Worm (Caenorhabditis elegans) whole organism, late embryonic: ENCODE data around the gene nhr-176.

Source experiments
- C08G9.2 ChIP-seq: sonication (generic microtip); optimal IDR thresholded peaks from 2 replicates; lab custom pipeline; 2016; ENCODE audit warnings: mild to moderate bottlenecking, missing genetic modification characterization, moderate library complexity, missing compliant biosample characterization
- Y22D7AL.16 ChIP-seq: sonication (generic microtip); optimal IDR thresholded peaks from 2 replicates; lab custom pipeline; 2016; ENCODE audit warnings: missing genetic modification characterization, missing compliant biosample characterization
- ama-1 ChIP-seq: fragments of 150-350 bp; optimal IDR thresholded peaks from 2 replicates; lab custom pipeline; 2014
- ceh-14 ChIP-seq: sonication (generic microtip); optimal IDR thresholded peaks from 2 replicates; lab custom pipeline; 2016; ENCODE audit warnings: missing genotype, missing genetic modification characterization, missing compliant biosample characterization
- ceh-19 ChIP-seq: fragments of 200-800 bp; sonication (Bioruptor generic); optimal IDR thresholded peaks from 2 replicates; lab custom pipeline; 2018; ENCODE audit warnings: mild to moderate bottlenecking, missing genetic modification characterization, missing compliant biosample characterization
- ceh-2 ChIP-seq: sonication (generic microtip); optimal IDR thresholded peaks from 2 replicates; lab custom pipeline; 2016; ENCODE audit warnings: missing genotype, missing genetic modification characterization, missing compliant biosample characterization
- ceh-24 ChIP-seq: sonication (generic microtip); optimal IDR thresholded peaks from 2 replicates; lab custom pipeline; 2016; ENCODE audit warnings: mild to moderate bottlenecking, missing genetic modification characterization, missing compliant biosample characterization
- ceh-31 ChIP-seq: sonication (generic microtip); optimal IDR thresholded peaks from 2 replicates; lab custom pipeline; 2016; ENCODE audit warnings: missing genetic modification characterization, missing compliant biosample characterization
- ceh-34 ChIP-seq: sonication (generic microtip); optimal IDR thresholded peaks from 2 replicates; lab custom pipeline; 2016; ENCODE audit warnings: mild to moderate bottlenecking, missing genetic modification characterization, missing compliant biosample characterization
- ceh-48 ChIP-seq: sonication (generic microtip); optimal IDR thresholded peaks from 2 replicates; lab custom pipeline; 2016; ENCODE audit warnings: missing genetic modification characterization, inconsistent platforms, missing compliant biosample characterization
- ceh-6 ChIP-seq: fragments of 200-800 bp; sonication (Bioruptor generic); optimal IDR thresholded peaks from 2 replicates; lab custom pipeline; 2018; ENCODE audit warnings: mild to moderate bottlenecking, missing genetic modification characterization, missing compliant biosample characterization
- ceh-9 ChIP-seq: sonication (generic microtip); optimal IDR thresholded peaks from 2 replicates; lab custom pipeline; 2016; ENCODE audit warnings: mild to moderate bottlenecking, missing genetic modification characterization, inconsistent platforms, missing compliant biosample characterization
- elt-2 ChIP-seq: sonication (generic microtip); optimal IDR thresholded peaks from 2 replicates; lab custom pipeline; 2016; ENCODE audit warnings: missing genetic modification reagents, missing genetic modification characterization, missing compliant biosample characterization
- elt-4 ChIP-seq: sonication (generic microtip); optimal IDR thresholded peaks from 2 replicates; lab custom pipeline; 2016; ENCODE audit warnings: missing genetic modification characterization, missing compliant biosample characterization
- fax-1 ChIP-seq: sonication (generic microtip); optimal IDR thresholded peaks from 2 replicates; lab custom pipeline; 2016; ENCODE audit warnings: missing genotype, missing genetic modification characterization, missing compliant biosample characterization
- fkh-6 ChIP-seq: sonication (generic microtip); optimal IDR thresholded peaks from 2 replicates; lab custom pipeline; 2016; ENCODE audit warnings: missing genetic modification characterization, missing compliant biosample characterization
- hlh-13 ChIP-seq: fragments of 200-800 bp; sonication (Bioruptor generic); optimal IDR thresholded peaks from 2 replicates; lab custom pipeline; 2018; ENCODE audit warnings: mild to moderate bottlenecking, missing genetic modification characterization, missing compliant biosample characterization
- hlh-8 ChIP-seq: sonication (generic microtip); optimal IDR thresholded peaks from 2 replicates; lab custom pipeline; 2016; ENCODE audit warnings: missing genotype, missing genetic modification characterization, missing compliant biosample characterization
- mec-3 ChIP-seq: sonication (generic microtip); optimal IDR thresholded peaks from 2 replicates; lab custom pipeline; 2016; ENCODE audit warnings: borderline replicate concordance, missing genetic modification characterization, missing compliant biosample characterization
- nhr-11 ChIP-seq: fragments of 150-350 bp; optimal IDR thresholded peaks from 2 replicates; lab custom pipeline; 2014; ENCODE audit warnings: missing biosample characterization, missing genetic modification characterization
- nhr-232 ChIP-seq: sonication (generic microtip); optimal IDR thresholded peaks from 2 replicates; lab custom pipeline; 2016; ENCODE audit warnings: missing genetic modification characterization, missing compliant biosample characterization
- npax-4 ChIP-seq: sonication (generic microtip); optimal IDR thresholded peaks from 2 replicates; lab custom pipeline; 2016; ENCODE audit warnings: missing genetic modification characterization, missing compliant biosample characterization
- odd-2 ChIP-seq: sonication (generic microtip); optimal IDR thresholded peaks from 2 replicates; lab custom pipeline; 2017; ENCODE audit warnings: antibody characterized with exemption, mild to moderate bottlenecking, missing genetic modification characterization, missing compliant biosample characterization
- pag-3 ChIP-seq: sonication (generic microtip); optimal IDR thresholded peaks from 2 replicates; lab custom pipeline; 2016; ENCODE audit warnings: missing compliant biosample characterization, missing genetic modification characterization, borderline replicate concordance
- pros-1 ChIP-seq: fragments of 150-350 bp; optimal IDR thresholded peaks from 2 replicates; lab custom pipeline; 2014; ENCODE audit warnings: missing biosample characterization, missing genetic modification reagents, missing genetic modification characterization
- ref-2 ChIP-seq: sonication (generic microtip); optimal IDR thresholded peaks from 2 replicates; lab custom pipeline; 2016; ENCODE audit warnings: missing genetic modification characterization, missing compliant biosample characterization
- rnt-1 ChIP-seq: sonication (generic microtip); optimal IDR thresholded peaks from 2 replicates; lab custom pipeline; 2016; ENCODE audit warnings: missing genetic modification characterization, missing compliant biosample characterization
- sdc-2 ChIP-seq: sonication (generic microtip); optimal IDR thresholded peaks from 2 replicates; lab custom pipeline; 2016; ENCODE audit warnings: missing genotype, missing genetic modification characterization, missing compliant biosample characterization
- sox-2 ChIP-seq: fragments of 200-800 bp; sonication (Bioruptor generic); IDR thresholded peaks from 2 replicates; pipeline ENCODE4 v1.3.6; 2022; ENCODE audit warnings: missing genetic modification reagents, missing genetic modification characterization, missing compliant biosample characterization
- syd-9 ChIP-seq: sonication (generic microtip); optimal IDR thresholded peaks from 2 replicates; lab custom pipeline; 2016; ENCODE audit warnings: mild to moderate bottlenecking, missing genetic modification characterization, moderate library complexity, missing compliant biosample characterization
- tbx-2 ChIP-seq: sonication (generic microtip); optimal IDR thresholded peaks from 2 replicates; lab custom pipeline; 2016; ENCODE audit warnings: missing genetic modification characterization, missing compliant biosample characterization
- tbx-7 ChIP-seq: sonication (generic microtip); optimal IDR thresholded peaks from 2 replicates; lab custom pipeline; 2016; ENCODE audit warnings: missing genotype, missing genetic modification characterization, missing compliant biosample characterization
- ttx-3 ChIP-seq: sonication (generic microtip); optimal IDR thresholded peaks from 2 replicates; lab custom pipeline; 2016; ENCODE audit warnings: missing genetic modification reagents, missing genetic modification characterization, missing compliant biosample characterization
- unc-3 ChIP-seq, 2 experiments: fragments of 200-800 bp in 1 of 2; sonication (Bioruptor generic) in 1 of 2; sonication (generic microtip) in 1 of 2; conservative IDR thresholded peaks in 1 of 2; optimal IDR thresholded peaks in 1 of 2; 2 replicates each; pipeline versions ENCODE4 v1.3.6 to Lab custom; 2016 to 2022; ENCODE audit warnings: missing compliant biosample characterization in 2 of 2, missing genetic modification characterization in 2 of 2, missing genetic modification reagents in 1 of 2
- zip-5 ChIP-seq: sonication (generic microtip); optimal IDR thresholded peaks from 2 replicates; lab custom pipeline; 2016; ENCODE audit warnings: missing genetic modification characterization, missing compliant biosample characterization

nhr-176 gene

ce11 chrV:16075250-16075709, 4.2 kb downstream of the nhr-176 start, which contains the start of the genes F14H3.12 and srj-29:
Gene F14H3.12, minus strand, starts transcription at chrV:16075323.
Gene srj-29, plus strand, starts transcription at chrV:16075659.
- TF ChIP-seq ceh-14: no peak
- TF ChIP-seq ttx-3: no peak
- TF ChIP-seq ceh-9 (tag; lab: Kevin White, UChicago): no peak
- no peak for TF ChIP-seq ceh-48 (tag; lab: Kevin White, UChicago)
- no peak for TF ChIP-seq unc-3 (GFP tag; conservative IDR thresholded peaks at IDR 0.05; lab: Robert Waterston, UW)
- no peak for TF ChIP-seq unc-3 (tag; optimal IDR thresholded peaks at IDR 0.05; lab: Kevin White, UChicago)
- TF ChIP-seq sox-2: no peak
- TF ChIP-seq mec-3 (tag; lab: Kevin White, UChicago): no peak
- no peak for TF ChIP-seq elt-2 (tag; lab: Kevin White, UChicago)
- TF ChIP-seq zip-5 (tag; lab: Kevin White, UChicago): no peak
- TF ChIP-seq npax-4 (tag; lab: Kevin White, UChicago): no peak
- TF ChIP-seq syd-9 (tag; lab: Kevin White, UChicago): no peak
- TF ChIP-seq, all 69 proteins: peak for 0

- TF ChIP-seq elt-2 (tag; lab: Kevin White, UChicago): peak; percentile 41
- TF ChIP-seq fax-1 (tag; lab: Kevin White, UChicago): no peak
Observed at ce11 chrV:16080039-16080438, 8.9 kb downstream of the nhr-176 start.

- TF ChIP-seq ttx-3: no peak
- TF ChIP-seq npax-4 (tag; lab: Kevin White, UChicago): no peak
- no peak for TF ChIP-seq nhr-11
- no peak for TF ChIP-seq hlh-8 (tag; lab: Kevin White, UChicago)
- no peak for TF ChIP-seq tbx-2 (tag; lab: Kevin White, UChicago)
- no peak for TF ChIP-seq hlh-13 (GFP tag; lab: Kevin White, UChicago)
- no peak for TF ChIP-seq ceh-14
- no peak for TF ChIP-seq Y22D7AL.16 (tag; lab: Kevin White, UChicago)
- no peak for TF ChIP-seq fkh-6 (tag; lab: Kevin White, UChicago)
- no peak for TF ChIP-seq ceh-6
- TF ChIP-seq pros-1: no peak
- TF ChIP-seq pag-3 (tag; lab: Kevin White, UChicago): no peak
Observed at ce11 chrV:16080678-16081077, 9.6 kb downstream of the nhr-176 start.

ce11 chrV:16090685-16091084, 19.6 kb downstream of the nhr-176 start, which contains the start of gene F22B8.3:
Gene F22B8.3, plus strand, starts transcription at chrV:16090985.
- TF ChIP-seq odd-2 (tag; lab: Kevin White, UChicago): no peak
- TF ChIP-seq sdc-2: no peak
- TF ChIP-seq sox-2: no peak
- TF ChIP-seq ceh-24 (tag; lab: Kevin White, UChicago): no peak
- no peak for TF ChIP-seq Y22D7AL.16 (tag; lab: Kevin White, UChicago)
- TF ChIP-seq ceh-19: no peak
- no peak for TF ChIP-seq zip-5 (tag; lab: Kevin White, UChicago)
- TF ChIP-seq, all 69 proteins: peak for 0

ce11 chrV:16094284-16094683, 23.2 kb downstream of the nhr-176 start, which contains the start of gene F22B8.7:
Gene F22B8.7, plus strand, starts transcription at chrV:16094584.
- TF ChIP-seq ceh-31 (tag; lab: Kevin White, UChicago) (no peak), ceh-48 (tag; lab: Kevin White, UChicago) (no peak), elt-4 (tag; lab: Kevin White, UChicago) (no peak), ref-2 (tag; lab: Kevin White, UChicago) (no peak), ttx-3 (no peak), nhr-232 (no peak)

ce11 chrV:16094862-16095261, 23.7 kb downstream of the nhr-176 start:
- TF ChIP-seq ceh-2 (tag; lab: Kevin White, UChicago): no peak
- TF ChIP-seq C08G9.2 (tag; lab: Kevin White, UChicago): no peak
- TF ChIP-seq fkh-6 (tag; lab: Kevin White, UChicago): no peak
- no peak for TF ChIP-seq pros-1
- TF ChIP-seq ceh-34 (tag; lab: Kevin White, UChicago): no peak
- TF ChIP-seq ama-1: no peak
- TF ChIP-seq ceh-24 (tag; lab: Kevin White, UChicago): no peak
- TF ChIP-seq ceh-6: no peak
- TF ChIP-seq tbx-7 (tag; lab: Kevin White, UChicago): no peak
- no peak for TF ChIP-seq rnt-1 (tag; lab: Kevin White, UChicago)
- no peak for TF ChIP-seq ceh-19
